Worm (Caenorhabditis elegans): ENCODE measurements around the gene eor-2.

DNA sequence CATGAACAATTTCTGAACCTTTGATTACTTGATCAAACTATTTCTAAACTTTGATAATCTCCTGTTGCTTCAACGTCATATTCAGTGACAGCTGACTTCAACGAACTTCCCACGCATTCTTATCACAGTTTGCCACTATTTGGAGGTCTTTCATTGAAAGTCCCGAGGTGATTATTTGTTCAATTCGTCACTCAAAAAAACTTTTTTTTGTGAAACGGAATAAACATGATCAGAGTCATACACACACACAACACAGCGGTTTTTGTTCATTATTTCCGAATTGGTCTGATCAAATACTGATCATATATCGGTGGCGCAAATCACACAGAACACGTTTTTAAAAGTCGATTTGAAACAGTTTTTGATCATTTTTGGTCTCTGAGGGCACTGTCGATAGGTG lies 46.4 kb upstream of the eor-2 start:
- TF ChIP-seq ama-1 (optimal IDR thresholded peaks at IDR 0.05): no peak
- TF ChIP-seq aly-2 (tag; optimal IDR thresholded peaks at IDR 0.05): no peak
- no peak for TF ChIP-seq gmeb-1 (tag; optimal IDR thresholded peaks at IDR 0.05)
- TF ChIP-seq egl-27 (tag; optimal IDR thresholded peaks at IDR 0.05): no peak
- no peak for TF ChIP-seq nhr-10 (tag; optimal IDR thresholded peaks at IDR 0.05)
- no peak for TF ChIP-seq lsy-2 (tag; optimal IDR thresholded peaks at IDR 0.05)
- no peak for TF ChIP-seq ceh-82 (tag; optimal IDR thresholded peaks at IDR 0.05)
- no peak for TF ChIP-seq dmd-4 (tag; optimal IDR thresholded peaks at IDR 0.05)

All from whole organism, L2 larva.